Fruit fly (Drosophila melanogaster): Measurements from ENCODE around the gene Sec16.

DNA sequence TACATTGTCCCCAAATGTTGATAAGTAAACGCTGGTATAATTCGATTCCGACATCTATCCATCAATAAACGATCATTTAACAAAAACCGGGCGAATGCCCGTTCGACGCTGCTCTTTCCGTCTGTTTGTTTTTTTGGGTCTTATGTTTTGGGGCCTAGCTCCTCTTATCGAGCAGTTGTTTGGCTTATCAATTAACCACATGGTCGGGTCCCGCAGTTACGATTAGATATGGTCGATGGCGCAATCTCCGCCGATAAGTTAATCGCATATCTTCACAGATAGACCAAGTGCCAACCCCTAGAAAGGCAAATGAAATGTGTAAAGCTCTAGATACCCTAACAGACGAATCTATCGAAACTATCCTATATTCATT, 17.5 kb upstream of the Sec16 start:
- TF ChIP-seq psq (optimal IDR thresholded peaks at IDR 0.05) (no peak), h (optimal IDR thresholded peaks at IDR 0.05) (no peak), Sin3A (optimal IDR thresholded peaks at IDR 0.05) (no peak), Myc (optimal IDR thresholded peaks at IDR 0.05) (no peak), ttk (optimal IDR thresholded peaks at IDR 0.05) (no peak)
